Worm (Caenorhabditis elegans): Measurements from ENCODE around the gene nhr-204.
"Not testable (repeated sequence)": the region's sequence is repeated elsewhere in the genome, so short reads cannot be mapped to it uniquely, and the experiment has no call there.

Gene nhr-204

DNA sequence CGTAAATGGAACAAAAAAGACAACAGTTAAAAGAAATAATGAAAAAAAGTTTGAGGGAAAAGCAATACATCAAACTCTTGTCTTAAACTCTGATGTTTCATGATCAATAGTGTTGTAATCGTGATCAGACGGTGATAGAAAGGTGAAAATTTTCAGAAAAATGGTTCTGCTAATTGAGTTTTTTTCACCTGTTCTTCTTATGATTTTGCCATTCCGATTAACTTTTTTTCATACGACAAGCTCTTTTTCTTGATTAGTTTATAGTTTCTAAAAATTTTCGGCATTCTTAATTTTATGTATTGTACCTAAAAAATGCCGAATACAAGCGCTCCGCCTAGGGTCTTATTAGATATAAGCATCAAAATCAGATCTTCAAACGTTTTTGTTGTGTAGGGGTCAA is 42.9 kb downstream of the nhr-204 start:
- TF ChIP-seq ets-7 (tag; optimal IDR thresholded peaks at IDR 0.05) (no peak), aly-1 (tag; optimal IDR thresholded peaks at IDR 0.05) (no peak), flt-1 (GFP tag; IDR thresholded peaks at IDR 0.05) (no peak), pes-1 (GFP tag; IDR thresholded peaks at IDR 0.05) (no peak)

DNA sequence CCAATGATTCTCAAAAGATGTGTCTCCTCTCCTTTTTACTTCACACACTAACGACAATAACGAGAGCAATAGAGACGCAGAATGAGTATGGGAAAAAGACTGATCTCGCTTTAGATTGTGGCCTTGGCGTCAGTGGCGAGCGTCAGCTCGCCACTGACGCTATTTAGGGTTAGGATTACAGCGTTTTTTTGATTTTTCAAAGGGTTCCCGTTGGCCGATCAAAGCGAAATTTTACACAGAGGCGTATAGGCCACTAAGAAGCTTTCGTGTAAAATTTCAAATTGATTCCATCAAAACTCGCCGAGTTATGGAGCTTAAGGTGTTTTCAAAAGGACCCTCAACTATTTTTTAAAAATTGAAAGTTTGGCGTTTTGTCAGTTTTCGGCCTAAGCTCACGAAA is 45.9 kb downstream of the nhr-204 start, which contains the start of gene DC2.5:
DC2.5 (minus strand) TSS at position 101 of the 400 bp plus-strand sequence.
- TF ChIP-seq ets-7 (tag; optimal IDR thresholded peaks at IDR 0.05); hmg-4 (GFP tag; optimal IDR thresholded peaks at IDR 0.05); tbx-37 (GFP tag; conservative IDR thresholded peaks at IDR 0.05): not testable (repeated sequence)

DNA sequence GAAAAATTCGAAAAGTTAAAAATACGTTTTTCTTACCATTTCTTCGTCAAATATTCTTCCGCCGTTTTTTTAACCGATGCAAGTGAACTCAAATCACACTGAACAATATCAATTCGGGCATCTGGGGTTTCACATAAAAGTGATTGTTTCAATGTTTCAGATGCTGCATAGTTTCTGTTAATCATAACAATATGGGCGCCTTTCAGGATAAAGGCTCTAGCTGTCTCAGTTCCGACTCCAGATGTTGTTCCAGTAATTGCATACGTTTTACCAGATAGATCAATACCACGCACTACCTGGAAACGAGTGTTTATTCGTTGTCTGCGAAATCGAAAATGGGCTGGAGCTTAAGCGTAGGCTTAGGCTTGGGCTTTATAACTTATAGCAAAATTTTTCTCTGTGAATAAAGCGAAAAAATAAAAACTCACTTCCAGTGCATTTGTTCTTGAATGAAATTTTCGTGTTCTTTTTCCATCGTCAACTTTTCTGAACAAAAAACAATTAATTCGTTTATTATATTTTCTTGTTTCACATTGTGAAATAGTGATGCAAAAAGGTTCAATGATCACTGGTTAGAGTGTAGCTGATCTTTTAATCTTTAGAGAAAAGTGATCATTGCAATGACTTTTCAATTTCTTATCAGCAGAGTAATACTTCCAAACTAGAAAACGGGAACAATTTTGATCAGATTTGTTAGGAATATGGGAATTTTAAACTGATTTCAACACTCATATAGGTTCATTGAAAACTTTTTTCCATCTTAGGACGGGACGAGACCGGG is 47.1 kb downstream of the nhr-204 start:
- TF ChIP-seq tbx-37 (GFP tag; conservative IDR thresholded peaks at IDR 0.05) (no peak), ceh-13 (GFP tag; optimal IDR thresholded peaks at IDR 0.05) (no peak), aly-1 (tag; optimal IDR thresholded peaks at IDR 0.05) (no peak), flt-1 (GFP tag; IDR thresholded peaks at IDR 0.05) (no peak), tra-4 (tag; optimal IDR thresholded peaks at IDR 0.05) (no peak), hmbx-1 (tag; optimal IDR thresholded peaks at IDR 0.05) (no peak), hmg-4 (GFP tag; optimal IDR thresholded peaks at IDR 0.05) (no peak), ets-7 (tag; optimal IDR thresholded peaks at IDR 0.05) (no peak), B0310.2 (tag; optimal IDR thresholded peaks at IDR 0.05) (no peak), tbx-11 (GFP tag; IDR thresholded peaks at IDR 0.05) (no peak), scrt-1 (GFP tag; IDR thresholded peaks at IDR 0.05) (no peak), hnd-1 (tag; optimal IDR thresholded peaks at IDR 0.05) (no peak), ama-1 (optimal IDR thresholded peaks at IDR 0.05) (no peak), sea-1 (GFP tag; conservative IDR thresholded peaks at IDR 0.05) (no peak), pes-1 (GFP tag; IDR thresholded peaks at IDR 0.05) (no peak), ceh-36 (tag; optimal IDR thresholded peaks at IDR 0.05) (no peak), F13C5.2 (tag; optimal IDR thresholded peaks at IDR 0.05) (no peak)

DNA sequence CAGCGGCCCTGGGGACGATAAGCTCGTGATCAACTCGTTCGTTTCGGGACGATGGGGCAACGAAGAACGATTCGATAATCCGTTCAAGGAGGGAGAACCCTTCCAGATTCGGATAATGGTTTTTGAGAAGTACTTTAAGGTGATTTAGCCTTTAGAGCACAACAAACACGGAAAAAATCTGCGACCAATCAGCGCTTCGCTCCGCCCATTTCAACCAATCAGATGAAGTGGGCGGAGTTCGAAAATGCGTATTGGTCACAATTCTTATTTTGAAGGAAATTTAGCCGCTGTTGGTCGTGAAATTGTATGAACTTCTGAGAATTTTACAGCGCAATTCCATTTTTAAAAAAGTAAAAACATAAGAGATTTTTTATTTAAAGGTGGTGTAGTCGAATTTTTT is 51.8 kb downstream of the nhr-204 start:
- TF ChIP-seq ceh-36 (tag; optimal IDR thresholded peaks at IDR 0.05) (no peak), aly-1 (tag; optimal IDR thresholded peaks at IDR 0.05) (no peak), ceh-13 (GFP tag; optimal IDR thresholded peaks at IDR 0.05) (no peak), hnd-1 (tag; optimal IDR thresholded peaks at IDR 0.05) (no peak), B0310.2 (tag; optimal IDR thresholded peaks at IDR 0.05) (no peak), sea-1 (GFP tag; conservative IDR thresholded peaks at IDR 0.05) (no peak), scrt-1 (GFP tag; IDR thresholded peaks at IDR 0.05) (no peak), ets-7 (tag; optimal IDR thresholded peaks at IDR 0.05) (no peak), tbx-37 (GFP tag; conservative IDR thresholded peaks at IDR 0.05) (no peak), F13C5.2 (tag; optimal IDR thresholded peaks at IDR 0.05) (no peak), hmbx-1 (tag; optimal IDR thresholded peaks at IDR 0.05) (no peak), tbx-11 (GFP tag; IDR thresholded peaks at IDR 0.05) (no peak), ama-1 (optimal IDR thresholded peaks at IDR 0.05) (no peak)

All from whole organism, early embryonic.